Fruit fly (Drosophila melanogaster) whole organism, embryonic: Measurements from ENCODE around the gene mRpS11.

Source experiments
- ATbp ChIP-seq: fragments of 200-800 bp; sonication (Bioruptor generic); optimal IDR thresholded peaks from 2 replicates; lab custom pipeline; 2017; ENCODE audit warnings: missing biosample characterization, mild to moderate bottlenecking, missing genetic modification characterization, missing genetic modification reagents
- Aef1 ChIP-seq: fragments of 200-800 bp; sonication (Bioruptor generic); IDR thresholded peaks from 3 replicates; pipeline ENCODE4 v1.3.6; 2022; ENCODE audit warnings: missing biosample characterization, missing genetic modification characterization
- C15 ChIP-seq: fragments of 200-800 bp; sonication (Bioruptor generic); IDR thresholded peaks from 3 replicates; pipeline ENCODE4 v1.3.6; 2022; ENCODE audit warnings: missing biosample characterization, missing genetic modification characterization
- CG10565 ChIP-seq: fragments of 200-800 bp; sonication (Bioruptor generic); optimal IDR thresholded peaks from 3 replicates; lab custom pipeline; 2016; ENCODE audit warnings: missing biosample characterization, mild to moderate bottlenecking, missing genetic modification characterization
- CG11085 ChIP-seq: fragments of 200-800 bp; sonication (Bioruptor generic); IDR thresholded peaks from 2 replicates; pipeline ENCODE4 v1.3.6; 2022; ENCODE audit warnings: missing biosample characterization, missing genetic modification characterization
- CG11723 ChIP-seq: fragments of 200-800 bp; sonication (Bioruptor generic); optimal IDR thresholded peaks from 2 replicates; lab custom pipeline; 2017; ENCODE audit warnings: missing biosample characterization, mild to moderate bottlenecking, missing genetic modification characterization
- CG12299 ChIP-seq: fragments of 200-800 bp; sonication (Bioruptor generic); optimal IDR thresholded peaks from 2 replicates; lab custom pipeline; 2018; ENCODE audit warnings: missing biosample characterization, mild to moderate bottlenecking, missing genetic modification characterization
- CG14050 ChIP-seq: fragments of 200-800 bp; sonication (Bioruptor generic); IDR thresholded peaks from 3 replicates; pipeline ENCODE4 v1.3.6; 2022; ENCODE audit warnings: missing biosample characterization, missing genetic modification characterization
- CG15011 ChIP-seq: fragments of 200-800 bp; sonication (Bioruptor generic); optimal IDR thresholded peaks from 3 replicates; lab custom pipeline; 2018; ENCODE audit warnings: missing biosample characterization, mild to moderate bottlenecking, missing genetic modification characterization
- CG1529 ChIP-seq: fragments of 200-800 bp; sonication (Bioruptor generic); optimal IDR thresholded peaks from 3 replicates; lab custom pipeline; 2018; ENCODE audit warnings: missing biosample characterization, missing genetic modification characterization
- CG17328 ChIP-seq: fragments of 200-800 bp; sonication (Bioruptor generic); IDR thresholded peaks from 2 replicates; pipeline ENCODE4 v1.3.6; 2022; ENCODE audit warnings: missing biosample characterization, missing genetic modification characterization
- CG17361 ChIP-seq: fragments of 200-800 bp; sonication (Bioruptor generic); IDR thresholded peaks from 3 replicates; pipeline ENCODE4 v1.3.6; 2022; ENCODE audit warnings: missing biosample characterization, missing genetic modification characterization
- CG2116 ChIP-seq: fragments of 200-800 bp; sonication (Bioruptor generic); optimal IDR thresholded peaks from 3 replicates; lab custom pipeline; 2018; ENCODE audit warnings: missing biosample characterization, mild to moderate bottlenecking, missing genetic modification characterization
- CG2120 ChIP-seq: fragments of 200-800 bp; sonication (Bioruptor generic); optimal IDR thresholded peaks from 3 replicates; lab custom pipeline; 2016; ENCODE audit warnings: missing biosample characterization, missing genetic modification characterization
- CG2875 ChIP-seq: fragments of 200-800 bp; sonication (Bioruptor generic); optimal IDR thresholded peaks from 2 replicates; lab custom pipeline; 2017; ENCODE audit warnings: missing biosample characterization, mild to moderate bottlenecking, missing genetic modification characterization, missing genetic modification reagents
- CG30020 ChIP-seq: fragments of 200-800 bp; optimal IDR thresholded peaks from 2 replicates; lab custom pipeline; 2019; ENCODE audit warnings: missing biosample characterization, mild to moderate bottlenecking, missing genetic modification characterization, moderate library complexity
- CG33213 ChIP-seq: fragments of 200-800 bp; sonication (Bioruptor generic); optimal IDR thresholded peaks from 3 replicates; lab custom pipeline; 2016; ENCODE audit warnings: missing biosample characterization, missing genetic modification characterization
- CG34224 ChIP-seq: fragments of 200-800 bp; sonication (Bioruptor generic); IDR thresholded peaks from 3 replicates; pipeline ENCODE4 v1.3.6; 2022; ENCODE audit warnings: missing biosample characterization, missing genetic modification characterization; ENCODE audit not compliant: partially characterized antibody
- CG3726 ChIP-seq: fragments of 200-800 bp; sonication (Bioruptor generic); IDR thresholded peaks from 3 replicates; pipeline ENCODE4, ENCODE4 v1.3.6; 2022; ENCODE audit warnings: missing biosample characterization, missing genetic modification characterization
- CG4360 ChIP-seq: fragments of 200-800 bp; sonication (Bioruptor generic); IDR thresholded peaks from 2 replicates; pipeline ENCODE4 v1.3.6; 2022; ENCODE audit warnings: missing biosample characterization, missing genetic modification characterization
- CG6813 ChIP-seq: fragments of 200-800 bp; sonication (Bioruptor generic); optimal IDR thresholded peaks from 2 replicates; lab custom pipeline; 2017; ENCODE audit warnings: missing biosample characterization, missing genetic modification characterization, mild to moderate bottlenecking, moderate library complexity, missing genetic modification reagents
- CG7357 ChIP-seq: fragments of 200-800 bp; sonication (Bioruptor generic); IDR thresholded peaks from 3 replicates; pipeline ENCODE4 v1.3.6; 2022; ENCODE audit warnings: missing biosample characterization, missing genetic modification characterization
- CG7372 ChIP-seq: fragments of 200-800 bp; sonication (Bioruptor generic); IDR thresholded peaks from 2 replicates; pipeline ENCODE4 v1.3.6; 2022; ENCODE audit warnings: missing biosample characterization, missing genetic modification characterization
- CG7786 ChIP-seq: fragments of 200-800 bp; sonication (Bioruptor generic); optimal IDR thresholded peaks from 2 replicates; lab custom pipeline; 2016; ENCODE audit warnings: missing biosample characterization, missing genetic modification characterization
- Ets65A ChIP-seq: fragments of 200-800 bp; sonication (Bioruptor generic); peaks from one replicate; lab custom pipeline; 2016; ENCODE audit warnings: missing biosample characterization, missing genetic modification characterization
- MTF-1 ChIP-seq: fragments of 200-800 bp; sonication (Bioruptor generic); optimal IDR thresholded peaks from 2 replicates; lab custom pipeline; 2018; ENCODE audit warnings: missing biosample characterization, mild to moderate bottlenecking, missing genetic modification characterization, borderline replicate concordance
- NFAT ChIP-seq: fragments of 200-800 bp; sonication (Bioruptor generic); IDR thresholded peaks from 2 replicates; pipeline ENCODE4 v1.3.6; 2022; ENCODE audit warnings: missing biosample characterization, missing genetic modification characterization
- Poxn ChIP-seq: fragments of 200-800 bp; sonication (Bioruptor generic); IDR thresholded peaks from 2 replicates; pipeline ENCODE4 v1.3.6; 2022; ENCODE audit warnings: missing biosample characterization, missing genetic modification characterization
- Sry-β ChIP-seq: fragments of 200-800 bp; sonication (Bioruptor generic); optimal IDR thresholded peaks from 2 replicates; lab custom pipeline; 2018; ENCODE audit warnings: missing biosample characterization, mild to moderate bottlenecking, missing genetic modification characterization, moderate library complexity
- al ChIP-seq: fragments of 200-800 bp; sonication (Bioruptor generic); IDR thresholded peaks from 2 replicates; pipeline ENCODE4 v1.3.6; 2022; ENCODE audit warnings: missing biosample characterization, missing genetic modification characterization
- bbx ChIP-seq: fragments of 200-800 bp; sonication (Bioruptor generic); IDR thresholded peaks from 2 replicates; pipeline ENCODE4 v1.3.6; 2022; ENCODE audit warnings: missing biosample characterization, missing genetic modification characterization; ENCODE audit not compliant: partially characterized antibody
- cad ChIP-seq: fragments of >200 bp; optimal IDR thresholded peaks from 2 replicates; lab custom pipeline; 2017; ENCODE audit warnings: missing biosample characterization, missing genetic modification characterization
- crc ChIP-seq: fragments of 200-800 bp; sonication (Bioruptor generic); optimal IDR thresholded peaks from 2 replicates; lab custom pipeline; 2016; ENCODE audit warnings: missing biosample characterization, missing genetic modification characterization
- cwo ChIP-seq: fragments of 200-800 bp; sonication (Bioruptor generic); optimal IDR thresholded peaks from 3 replicates; lab custom pipeline; 2017; ENCODE audit warnings: missing biosample characterization, missing genetic modification characterization, mild to moderate bottlenecking, moderate library complexity, missing genetic modification reagents
- da ChIP-seq: fragments of 200-800 bp; sonication (Bioruptor generic); optimal IDR thresholded peaks from 2 replicates; lab custom pipeline; 2016; ENCODE audit warnings: missing biosample characterization, missing genetic modification characterization
- gro ChIP-seq: fragments of 200-800 bp; sonication (Bioruptor generic); optimal IDR thresholded peaks from 2 replicates; lab custom pipeline; 2016; ENCODE audit warnings: missing biosample characterization, missing genetic modification characterization
- inv ChIP-seq: fragments of 200-800 bp; sonication (Bioruptor generic); IDR thresholded peaks from 2 replicates; pipeline ENCODE4 v1.3.6; 2022; ENCODE audit warnings: missing biosample characterization, missing genetic modification characterization; ENCODE audit not compliant: partially characterized antibody
- kay ChIP-seq: fragments of 200-800 bp; sonication (Bioruptor generic); optimal IDR thresholded peaks from 2 replicates; lab custom pipeline; 2016; ENCODE audit warnings: missing biosample characterization, missing genetic modification characterization
- lilli ChIP-seq: fragments of 200-800 bp; sonication (Bioruptor generic); optimal IDR thresholded peaks from 3 replicates; lab custom pipeline; 2016; ENCODE audit warnings: missing biosample characterization, missing genetic modification characterization
- luna ChIP-seq: fragments of 200-800 bp; sonication (Bioruptor generic); optimal IDR thresholded peaks from 2 replicates; lab custom pipeline; 2016; ENCODE audit warnings: missing biosample characterization, missing genetic modification characterization
- mam ChIP-seq: fragments of 200-800 bp; sonication (Bioruptor generic); optimal IDR thresholded peaks from 3 replicates; lab custom pipeline; 2016; ENCODE audit warnings: missing biosample characterization, missing genetic modification characterization
- pros ChIP-seq: fragments of 200-800 bp; sonication (Bioruptor generic); optimal IDR thresholded peaks from 3 replicates; lab custom pipeline; 2019; ENCODE audit warnings: missing biosample characterization, mild to moderate bottlenecking, missing genetic modification characterization, moderate library complexity
- pum ChIP-seq: fragments of 200-800 bp; sonication (Bioruptor generic); optimal IDR thresholded peaks from 2 replicates; lab custom pipeline; 2016; ENCODE audit warnings: missing biosample characterization, missing genetic modification characterization
- shn ChIP-seq: fragments of 200-800 bp; sonication (Bioruptor generic); optimal IDR thresholded peaks from 3 replicates; lab custom pipeline; 2016; ENCODE audit warnings: missing biosample characterization, missing genetic modification characterization
- sob ChIP-seq: fragments of 200-800 bp; sonication (Bioruptor generic); IDR thresholded peaks from 2 replicates; pipeline ENCODE4 v1.3.6; 2022; ENCODE audit warnings: missing biosample characterization, missing genetic modification characterization
- stc ChIP-seq: fragments of 200-800 bp; sonication (Bioruptor generic); IDR thresholded peaks from 2 replicates; pipeline ENCODE4 v1.3.6; 2022; ENCODE audit warnings: missing biosample characterization, missing genetic modification characterization
- ttk ChIP-seq: fragments of 200-800 bp; sonication (Bioruptor generic); IDR thresholded peaks from 2 replicates; pipeline ENCODE4 v2.1.2; 2022; ENCODE audit warnings: missing biosample characterization, missing genetic modification characterization
- tup ChIP-seq: fragments of 200-800 bp; sonication (Bioruptor generic); optimal IDR thresholded peaks from 2 replicates; lab custom pipeline; 2016; ENCODE audit warnings: missing biosample characterization, mild to moderate bottlenecking, missing genetic modification characterization, moderate library complexity
- tx ChIP-seq: fragments of 200-800 bp; sonication (Bioruptor generic); optimal IDR thresholded peaks from 2 replicates; lab custom pipeline; 2016; ENCODE audit warnings: missing biosample characterization, missing genetic modification characterization
- unpg ChIP-seq: fragments of 200-800 bp; sonication (Bioruptor generic); optimal IDR thresholded peaks from 3 replicates; lab custom pipeline; 2018; ENCODE audit warnings: missing biosample characterization, mild to moderate bottlenecking, missing genetic modification characterization, moderate library complexity

mRpS11 gene

DNA sequence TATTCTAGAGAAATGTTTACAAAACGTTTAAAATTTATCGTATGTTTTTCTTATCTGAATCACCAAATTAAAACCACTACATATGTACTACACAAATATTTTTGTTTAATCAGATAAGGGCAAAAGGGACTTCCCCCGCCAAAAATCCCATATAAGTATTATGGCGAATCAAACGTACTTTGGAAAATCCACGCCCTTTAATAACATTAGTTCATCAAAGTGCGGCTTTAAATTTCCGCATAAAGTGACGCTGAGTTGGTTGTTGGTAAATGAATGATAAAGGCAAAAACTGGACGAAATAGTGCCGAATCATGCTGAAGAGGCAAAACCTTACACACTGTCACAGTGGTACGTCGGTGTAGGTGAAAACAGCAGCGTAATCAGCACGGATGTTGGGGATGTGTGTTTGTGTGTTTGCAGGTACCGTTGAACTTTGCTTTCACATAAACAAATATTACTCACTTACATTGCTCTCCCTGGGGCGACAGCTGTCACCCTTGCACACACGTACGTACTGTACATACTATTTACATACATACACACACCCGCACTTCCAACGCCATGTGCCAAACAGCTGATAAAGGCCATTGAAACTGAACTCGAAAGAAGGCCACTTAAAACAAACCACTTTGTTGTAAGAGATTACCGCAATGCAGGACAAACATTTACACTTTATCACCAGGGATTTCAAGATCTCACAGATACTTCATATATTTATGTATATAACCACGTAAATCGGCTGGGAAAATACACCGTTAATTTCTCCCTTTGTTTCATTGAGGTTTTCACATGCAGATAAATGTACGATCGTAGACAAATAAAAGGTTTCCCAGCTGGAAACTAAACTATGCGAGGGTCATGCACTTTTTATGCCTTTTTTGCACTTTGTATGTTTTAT lies 6.7 kb downstream of the mRpS11 start (continued):
- TF ChIP-seq CG2116 (GFP tag; lab: Kevin White, UChicago): no peak
- peak; percentile 11 for TF ChIP-seq CG1529 (GFP tag; lab: Kevin White, UChicago)
- no peak for TF ChIP-seq stc (GFP tag; lab: Robert Waterston, UW)
- TF ChIP-seq CG33213 (GFP tag; lab: Kevin White, UChicago): no peak
- peak; percentile 26 for TF ChIP-seq CG15011
- no peak for TF ChIP-seq Ets65A (GFP tag; lab: Kevin White, UChicago)
- TF ChIP-seq CG17328 (GFP tag; lab: Robert Waterston, UW): 0 out of 2 replicates have a peak, but pooled peaks have one; percentile 32
- peak; percentile 30 for TF ChIP-seq ATbp (GFP tag; lab: Kevin White, UChicago)
- no peak for TF ChIP-seq tup (GFP tag; lab: Kevin White, UChicago)
- no peak for TF ChIP-seq C15 (GFP tag; lab: Robert Waterston, UW)
- no peak for TF ChIP-seq CG11723 (GFP tag; lab: Kevin White, UChicago)
- TF ChIP-seq NFAT (GFP tag; lab: Robert Waterston, UW): peak; percentile 42; the same call in 1 of the 2 replicates
- no peak for TF ChIP-seq CG34224 (GFP tag; lab: Robert Waterston, UW)
- TF ChIP-seq tx (GFP tag; lab: Kevin White, UChicago): no peak
- TF ChIP-seq CG10565 (GFP tag; lab: Kevin White, UChicago): no peak
- TF ChIP-seq CG11085 (GFP tag; lab: Robert Waterston, UW): no peak
- TF ChIP-seq cad: no peak
- TF ChIP-seq MTF-1 (GFP tag; lab: Kevin White, UChicago): peak; percentile 59
- TF ChIP-seq CG6813 (GFP tag; lab: Kevin White, UChicago): peak; percentile 63
- TF ChIP-seq CG4360 (GFP tag; lab: Robert Waterston, UW): peak; percentile 42
- TF ChIP-seq unpg: peak; percentile 23
- no peak for TF ChIP-seq Aef1 (GFP tag; lab: Robert Waterston, UW)
- no peak for TF ChIP-seq CG17361 (GFP tag; lab: Robert Waterston, UW)
- TF ChIP-seq pros: peak; percentile 15
- peak; percentile 60 for TF ChIP-seq CG12299 (tag; lab: Kevin White, UChicago)
- TF ChIP-seq CG14050: no peak
- TF ChIP-seq CG3726: no peak
- no peak for TF ChIP-seq CG7372
- no peak for TF ChIP-seq CG7786 (GFP tag; lab: Kevin White, UChicago)
- TF ChIP-seq da (GFP tag; lab: Kevin White, UChicago): no peak
- no peak for TF ChIP-seq bbx (GFP tag; lab: Robert Waterston, UW)
- no peak for TF ChIP-seq shn (GFP tag; lab: Kevin White, UChicago)
- TF ChIP-seq cwo (GFP tag; lab: Kevin White, UChicago): peak; percentile 46
- no peak for TF ChIP-seq Sry-β (GFP tag; lab: Kevin White, UChicago)
- no peak for TF ChIP-seq CG7357 (GFP tag; lab: Robert Waterston, UW)
- no peak for TF ChIP-seq inv
- no peak for TF ChIP-seq ttk (GFP tag; lab: Robert Waterston, UW)
- no peak for TF ChIP-seq lilli
- TF ChIP-seq pum (GFP tag; lab: Kevin White, UChicago): no peak
- TF ChIP-seq al (GFP tag; lab: Robert Waterston, UW): no peak
- no peak for TF ChIP-seq gro
- no peak for TF ChIP-seq crc (GFP tag; lab: Kevin White, UChicago)
- TF ChIP-seq mam (GFP tag; lab: Kevin White, UChicago): no peak
- peak; percentile 5 for TF ChIP-seq CG2875 (GFP tag; lab: Kevin White, UChicago)
- TF ChIP-seq Poxn (GFP tag; lab: Robert Waterston, UW): no peak
- no peak for TF ChIP-seq luna (GFP tag; lab: Kevin White, UChicago)
- TF ChIP-seq CG2120 (GFP tag; lab: Kevin White, UChicago): no peak
- peak; percentile 7 for TF ChIP-seq kay
- TF ChIP-seq CG30020: no peak
- peak; percentile 40; the same call in 1 of the 2 replicates for TF ChIP-seq sob (GFP tag; lab: Robert Waterston, UW)
